Worm (Caenorhabditis elegans) whole organism, young adult: Measurements from ENCODE around the gene C06H2.7.

Experiments
- F10E7.11 ChIP-seq: sonication (generic microtip); optimal IDR thresholded peaks from 2 replicates; lab custom pipeline; 2017; ENCODE audit warnings: mild to moderate bottlenecking, missing genetic modification characterization, moderate library complexity, missing compliant biosample characterization
- F23B12.7 ChIP-seq: sonication (generic microtip); optimal IDR thresholded peaks from 2 replicates; lab custom pipeline; 2017; ENCODE audit warnings: missing genetic modification characterization, mild to moderate bottlenecking, missing compliant biosample characterization, antibody characterized with exemption, moderate library complexity; ENCODE audit not compliant: insufficient read depth
- F33H1.4 ChIP-seq: fragments of 200-800 bp; sonication (Bioruptor generic); IDR thresholded peaks from 2 replicates; pipeline ENCODE4 v1.3.6; 2022; ENCODE audit warnings: missing genetic modification reagents, missing genetic modification characterization, missing compliant biosample characterization
- F49E8.2 ChIP-seq: sonication (generic microtip); optimal IDR thresholded peaks from 3 replicates; lab custom pipeline; 2017; ENCODE audit warnings: missing genetic modification characterization, mild to moderate bottlenecking, missing compliant biosample characterization, antibody characterized with exemption, moderate library complexity; ENCODE audit not compliant: insufficient read depth
- F52B5.7 ChIP-seq: sonication (generic microtip); optimal IDR thresholded peaks from 2 replicates; lab custom pipeline; 2016; ENCODE audit warnings: mild to moderate bottlenecking, missing genetic modification characterization, missing compliant biosample characterization
- Y53F4B.3 ChIP-seq: fragments of 200-800 bp; sonication (Bioruptor generic); IDR thresholded peaks from 2 replicates; pipeline ENCODE4 v1.3.6; 2022; ENCODE audit warnings: missing genetic modification reagents, missing genetic modification characterization, missing compliant biosample characterization
- Y95B8A.8 ChIP-seq: fragments of 200-800 bp; sonication (Bioruptor generic); IDR thresholded peaks from 2 replicates; pipeline ENCODE4 v1.3.6; 2022; ENCODE audit warnings: missing genetic modification reagents, missing genetic modification characterization, missing compliant biosample characterization
- ama-1 ChIP-seq, 3 experiments: fragments of 150-350 bp in 1 of 3; sonication (generic microtip) in 2 of 3; optimal IDR thresholded peaks; 2 replicates each; lab custom pipeline; 2014 to 2018; ENCODE audit warnings: missing biosample characterization in 2 of 3, missing genetic modification characterization in 2 of 3, missing genetic modification reagents in 2 of 3
- aptf-3 ChIP-seq: fragments of 200-800 bp; sonication (Bioruptor generic); IDR thresholded peaks from 2 replicates; pipeline ENCODE4 v1.3.6; 2022; ENCODE audit warnings: missing genetic modification characterization, missing compliant biosample characterization
- athp-1 ChIP-seq: sonication (generic microtip); optimal IDR thresholded peaks from 2 replicates; lab custom pipeline; 2017; ENCODE audit warnings: mild to moderate bottlenecking, missing genetic modification characterization, missing compliant biosample characterization
- attf-6 ChIP-seq: fragments of 200-800 bp; sonication (Bioruptor generic); IDR thresholded peaks from 2 replicates; pipeline ENCODE4 v1.3.6; 2022; ENCODE audit warnings: missing genetic modification reagents, missing genetic modification characterization, missing compliant biosample characterization
- cebp-1 ChIP-seq, 2 experiments: fragments of 200-800 bp in 1 of 2; sonication (Bioruptor generic) in 1 of 2; sonication (generic microtip) in 1 of 2; IDR thresholded peaks in 1 of 2; optimal IDR thresholded peaks in 1 of 2; 2 replicates each; pipeline versions ENCODE4 v1.3.6 to Lab custom; 2017 to 2022; ENCODE audit warnings: missing compliant biosample characterization in 2 of 2, missing genetic modification characterization in 2 of 2, mild to moderate bottlenecking in 1 of 2, missing genetic modification reagents in 1 of 2, moderate library complexity in 1 of 2
- ceh-40 ChIP-seq: fragments of 200-800 bp; sonication (Bioruptor generic); IDR thresholded peaks from 2 replicates; pipeline ENCODE4 v1.3.6; 2022; ENCODE audit warnings: missing genetic modification characterization, missing compliant biosample characterization
- ceh-58 ChIP-seq: fragments of 200-800 bp; sonication (Bioruptor generic); IDR thresholded peaks from 2 replicates; pipeline ENCODE4 v1.3.6; 2022; ENCODE audit warnings: missing genetic modification characterization, missing compliant biosample characterization
- ceh-79 ChIP-seq: sonication (generic microtip); optimal IDR thresholded peaks from 2 replicates; lab custom pipeline; 2017; ENCODE audit warnings: mild to moderate bottlenecking, missing genetic modification characterization, missing compliant biosample characterization
- ceh-91 ChIP-seq: fragments of 200-800 bp; sonication (Bioruptor generic); IDR thresholded peaks from 2 replicates; pipeline ENCODE4 v1.3.6; 2022; ENCODE audit warnings: missing genetic modification reagents, missing genetic modification characterization, missing compliant biosample characterization
- chd-7 ChIP-seq: sonication (generic microtip); optimal IDR thresholded peaks from 2 replicates; lab custom pipeline; 2016; ENCODE audit warnings: mild to moderate bottlenecking, missing genetic modification characterization, moderate library complexity, missing compliant biosample characterization
- egl-44 ChIP-seq: fragments of 200-800 bp; sonication (Bioruptor generic); IDR thresholded peaks from 2 replicates; pipeline ENCODE4 v1.3.6; 2022; ENCODE audit warnings: missing genetic modification reagents, missing genetic modification characterization, missing compliant biosample characterization
- egrh-3 ChIP-seq: fragments of 200-800 bp; sonication (Bioruptor generic); IDR thresholded peaks from 2 replicates; pipeline ENCODE4 v1.3.6; 2022; ENCODE audit warnings: missing genetic modification reagents, missing genetic modification characterization, missing compliant biosample characterization
- ets-4 ChIP-seq: fragments of 200-800 bp; sonication (Bioruptor generic); optimal IDR thresholded peaks from 2 replicates; lab custom pipeline; 2018; ENCODE audit warnings: mild to moderate bottlenecking, missing genetic modification characterization, missing compliant biosample characterization
- gei-17 ChIP-seq: fragments of 200-800 bp; sonication (Bioruptor generic); optimal IDR thresholded peaks from 2 replicates; lab custom pipeline; 2018; ENCODE audit warnings: mild to moderate bottlenecking, missing genetic modification characterization, missing compliant biosample characterization
- him-1 ChIP-seq: sonication (generic microtip); optimal IDR thresholded peaks from 2 replicates; lab custom pipeline; 2016; ENCODE audit warnings: missing genotype, missing genetic modification reagents, missing genetic modification characterization, missing compliant biosample characterization
- hmg-20 ChIP-seq: fragments of 200-800 bp; sonication (Bioruptor generic); IDR thresholded peaks from 2 replicates; pipeline ENCODE4 v1.3.6; 2022; ENCODE audit warnings: missing genetic modification reagents, missing genetic modification characterization, missing compliant biosample characterization
- hrde-1 ChIP-seq: sonication (generic microtip); optimal IDR thresholded peaks from 2 replicates; lab custom pipeline; 2016; ENCODE audit warnings: missing genetic modification characterization, mild to moderate bottlenecking, missing compliant biosample characterization, moderate library complexity, missing genotype, missing genetic modification reagents, borderline replicate concordance
- lag-1 ChIP-seq: fragments of 200-800 bp; sonication (Bioruptor generic); IDR thresholded peaks from 2 replicates; pipeline ENCODE4 v1.3.6; 2022; ENCODE audit warnings: missing genetic modification reagents, missing genetic modification characterization, missing compliant biosample characterization
- lin-35 ChIP-seq, 3 experiments: fragments of 150-350 bp in 2 of 3; sonication (generic microtip) in 1 of 3; optimal IDR thresholded peaks; 2 replicates each; lab custom pipeline; 2014 to 2018; ENCODE audit warnings: missing biosample characterization in 3 of 3, missing genetic modification characterization in 3 of 3, missing genetic modification reagents in 3 of 3
- madf-8 ChIP-seq: fragments of 200-800 bp; sonication (Bioruptor generic); conservative IDR thresholded peaks from 2 replicates; pipeline ENCODE4 v1.3.6; 2022; ENCODE audit warnings: missing genetic modification reagents, missing genetic modification characterization, missing compliant biosample characterization
- mel-28 ChIP-seq: sonication (generic microtip); optimal IDR thresholded peaks from 2 replicates; lab custom pipeline; 2016; ENCODE audit warnings: borderline replicate concordance, mild to moderate bottlenecking, missing genetic modification characterization, missing compliant biosample characterization
- mxl-1 ChIP-seq: sonication (generic microtip); optimal IDR thresholded peaks from 2 replicates; lab custom pipeline; 2016; ENCODE audit warnings: missing genetic modification characterization, missing compliant biosample characterization
- nhr-120 ChIP-seq: fragments of 200-800 bp; sonication (Bioruptor generic); IDR thresholded peaks from 2 replicates; pipeline ENCODE4 v1.3.6; 2022; ENCODE audit warnings: missing genetic modification characterization, missing compliant biosample characterization
- nhr-179 ChIP-seq: sonication (generic microtip); optimal IDR thresholded peaks from 2 replicates; lab custom pipeline; 2016; ENCODE audit warnings: mild to moderate bottlenecking, missing genetic modification characterization, missing compliant biosample characterization
- pha-4 ChIP-seq: fragments of 150-350 bp; sonication (generic microtip); optimal IDR thresholded peaks from 2 replicates; lab custom pipeline; 2014; ENCODE audit warnings: missing biosample characterization, missing genetic modification reagents, missing genetic modification characterization
- rcor-1 ChIP-seq: fragments of 200-800 bp; sonication (Bioruptor generic); IDR thresholded peaks from 2 replicates; pipeline ENCODE4 v1.3.6; 2022; ENCODE audit warnings: missing genetic modification reagents, missing genetic modification characterization, missing compliant biosample characterization
- rec-8 ChIP-seq, 2 experiments: sonication (generic microtip); optimal IDR thresholded peaks; 2 replicates each; lab custom pipeline; 2016; ENCODE audit warnings: mild to moderate bottlenecking in 2 of 2, missing genetic modification characterization in 2 of 2, missing genetic modification reagents in 2 of 2, missing genotype in 2 of 2, missing biosample characterization in 1 of 2, missing compliant biosample characterization in 1 of 2, moderate library complexity in 1 of 2
- sdz-38 ChIP-seq: sonication (generic microtip); optimal IDR thresholded peaks from 2 replicates; lab custom pipeline; 2016; ENCODE audit warnings: missing genotype, missing genetic modification characterization, missing compliant biosample characterization
- sea-2 ChIP-seq: fragments of 200-800 bp; sonication (Bioruptor generic); IDR thresholded peaks from 2 replicates; pipeline ENCODE4 v1.3.6; 2022; ENCODE audit warnings: missing genetic modification characterization, missing compliant biosample characterization
- snpc-1.3 ChIP-seq: sonication (generic microtip); optimal IDR thresholded peaks from 2 replicates; lab custom pipeline; 2017; ENCODE audit warnings: missing genetic modification characterization, mild to moderate bottlenecking, missing compliant biosample characterization, antibody characterized with exemption, moderate library complexity, missing genotype, missing genetic modification reagents; ENCODE audit not compliant: insufficient read depth
- snpc-3.4 ChIP-seq: sonication (generic microtip); optimal IDR thresholded peaks from 2 replicates; lab custom pipeline; 2017; ENCODE audit warnings: missing genetic modification characterization, mild to moderate bottlenecking, missing compliant biosample characterization, antibody characterized with exemption, moderate library complexity, missing genotype, missing genetic modification reagents
- sptf-2 ChIP-seq: fragments of 200-800 bp; sonication (Bioruptor generic); optimal IDR thresholded peaks from 2 replicates; lab custom pipeline; 2018; ENCODE audit warnings: mild to moderate bottlenecking, missing genetic modification characterization, missing compliant biosample characterization
- tbx-9 ChIP-seq: sonication (generic microtip); optimal IDR thresholded peaks from 2 replicates; lab custom pipeline; 2016; ENCODE audit warnings: borderline replicate concordance, missing genetic modification characterization, inconsistent platforms, missing compliant biosample characterization
- unc-130 ChIP-seq: sonication (generic microtip); optimal IDR thresholded peaks from 2 replicates; lab custom pipeline; 2016; ENCODE audit warnings: missing genetic modification reagents, missing genetic modification characterization, missing compliant biosample characterization
- ztf-28 ChIP-seq: fragments of 200-800 bp; sonication (Bioruptor generic); IDR thresholded peaks from 2 replicates; pipeline ENCODE4 v1.3.6; 2022; ENCODE audit warnings: missing genetic modification reagents, missing genetic modification characterization, missing compliant biosample characterization

C06H2.7 gene

ce11 chrV:11127197-11127596, 17.4 kb downstream of the C06H2.7 start, which contains the start of gene jmjd-5:
jmjd-5 (plus strand) TSS chrV:11127497.
- TF ChIP-seq lag-1 (GFP tag; lab: Robert Waterston, UW) (no peak), F33H1.4 (GFP tag; lab: Robert Waterston, UW) (no peak), snpc-3.4 (tag; lab: Kevin White, UChicago) (no peak), lin-35 (GFP tag; optimal IDR thresholded peaks at IDR 0.05; lab: Kevin White, UChicago) (no peak), ztf-28 (GFP tag; lab: Robert Waterston, UW) (no peak), egl-44 (GFP tag; lab: Robert Waterston, UW) (no peak), pha-4 (tag; lab: Kevin White, UChicago) (no peak), sea-2 (GFP tag; lab: Robert Waterston, UW) (no peak), mxl-1 (no peak), ceh-79 (tag; lab: Kevin White, UChicago) (no peak), athp-1 (tag; lab: Kevin White, UChicago) (no peak), mel-28 (tag; lab: Kevin White, UChicago) (no peak), gei-17 (no peak), egrh-3 (no peak)

- TF ChIP-seq ceh-40 (GFP tag; lab: Robert Waterston, UW) (no peak), ama-1 (optimal IDR thresholded peaks at IDR 0.05; lab: Kevin White, UChicago) (no peak), ama-1 (GFP tag; optimal IDR thresholded peaks at IDR 0.05; lab: Kevin White, UChicago) (no peak), aptf-3 (no peak), Y53F4B.3 (no peak), sea-2 (GFP tag; lab: Robert Waterston, UW) (no peak), Y95B8A.8 (no peak), lin-35 (GFP tag; optimal IDR thresholded peaks at IDR 0.05; lab: Kevin White, UChicago) (no peak), F23B12.7 (no peak), nhr-120 (GFP tag; lab: Robert Waterston, UW) (no peak), F10E7.11 (tag; lab: Kevin White, UChicago) (no peak), lag-1 (GFP tag; lab: Robert Waterston, UW) (no peak)
Observed at ce11 chrV:11124922-11125321, 19.7 kb downstream of the C06H2.7 start, which contains the start of gene C06H2.2. C06H2.2 (plus strand) TSS chrV:11125222.

- TF ChIP-seq rcor-1 (GFP tag; lab: Robert Waterston, UW) (peak; percentile 56), snpc-3.4 (tag; lab: Kevin White, UChicago) (peak; percentile 36), ceh-91 (GFP tag; lab: Robert Waterston, UW) (peak; percentile 56), tbx-9 (tag; lab: Kevin White, UChicago) (no peak), ztf-28 (GFP tag; lab: Robert Waterston, UW) (peak; percentile 88), ceh-58 (GFP tag; lab: Robert Waterston, UW) (no peak), unc-130 (GFP tag; lab: Kevin White, UChicago) (peak; percentile 92), chd-7 (no peak), aptf-3 (no peak), Y95B8A.8 (no peak), snpc-1.3 (tag; lab: Kevin White, UChicago) (peak; percentile 68), hrde-1 (tag; lab: Kevin White, UChicago) (no peak), rec-8 (tag; optimal IDR thresholded peaks at IDR 0.05; lab: Kevin White, UChicago) (peak; percentile 64 to 74), hmg-20 (GFP tag; lab: Robert Waterston, UW) (0 out of 2 replicates have a peak, but pooled peaks have one; percentile 28), attf-6 (GFP tag; lab: Robert Waterston, UW) (no peak), cebp-1 (GFP tag; IDR thresholded peaks at IDR 0.05; lab: Robert Waterston, UW) (peak; percentile 64), cebp-1 (tag; optimal IDR thresholded peaks at IDR 0.05; lab: Kevin White, UChicago) (peak; percentile 63), nhr-179 (tag; lab: Kevin White, UChicago) (no peak), sptf-2 (GFP tag; lab: Kevin White, UChicago) (no peak), ets-4 (GFP tag; lab: Kevin White, UChicago) (no peak), madf-8 (GFP tag; lab: Robert Waterston, UW) (peak; percentile 20; the same call in 1 of the 2 replicates), him-1 (tag; lab: Kevin White, UChicago) (peak; percentile 4), lin-35 (GFP tag; optimal IDR thresholded peaks at IDR 0.05; lab: Kevin White, UChicago) (peak in 1 of 3 experiments; percentile 24), F49E8.2 (peak; percentile 0), egl-44 (GFP tag; lab: Robert Waterston, UW) (no peak), egrh-3 (peak; percentile 67), sdz-38 (tag; lab: Kevin White, UChicago) (no peak), mxl-1 (no peak), F52B5.7 (tag; lab: Kevin White, UChicago) (no peak)
Observed at ce11 chrV:11123817-11124337, 20.7 kb downstream of the C06H2.7 start, which contains the start of the genes atp-5 and lmtr-3. atp-5 (minus strand) TSS chrV:11123867. lmtr-3 (plus strand) TSS chrV:11124186.
